Fruit fly (Drosophila melanogaster): Measurements from ENCODE around the gene CG13731.

The CG13731 gene

DNA sequence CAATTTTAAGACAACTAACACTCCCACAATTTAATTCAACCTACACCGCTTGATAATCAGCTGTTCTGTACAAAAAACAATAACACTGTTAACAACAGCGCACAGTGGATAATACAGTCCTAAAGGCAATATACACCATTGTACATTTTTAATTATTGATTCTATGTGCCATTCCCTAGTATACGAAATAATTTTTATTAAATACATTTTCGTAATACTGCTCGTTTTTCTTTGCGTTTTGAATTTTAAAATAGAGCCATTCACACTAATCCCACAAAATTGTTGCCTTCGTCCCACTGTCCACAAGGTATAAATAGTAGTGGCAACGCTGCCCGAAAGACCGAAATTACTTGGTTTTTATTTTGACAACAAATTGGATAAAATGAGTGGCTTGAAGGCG is 44.8 kb upstream of the CG13731 start, which contains the start of the genes Coq4 and CG32176 (continued):
- peak; percentile 97 for TF ChIP-seq Oaz (GFP tag; IDR thresholded peaks at IDR 0.05)
- peak; percentile 96 for TF ChIP-seq cato (GFP tag; optimal IDR thresholded peaks at IDR 0.05; ENCODE audit: borderline replicate concordance)
- peak; percentile 99 for TF ChIP-seq Mad (GFP tag; optimal IDR thresholded peaks at IDR 0.05)
- peak; percentile 98 for TF ChIP-seq B-H2 (GFP tag; optimal IDR thresholded peaks at IDR 0.05)
- TF ChIP-seq CG3065 (GFP tag; optimal IDR thresholded peaks at IDR 0.05): peak; percentile 96
- peak; percentile 81 for TF ChIP-seq Deaf1 (tag; optimal IDR thresholded peaks at IDR 0.05)
- peak; percentile 97 for TF ChIP-seq dmrt11E (tag; optimal IDR thresholded peaks at IDR 0.05)
- TF ChIP-seq CG9876 (GFP tag; optimal IDR thresholded peaks at IDR 0.05): peak; percentile 97
- peak; percentile 97 for TF ChIP-seq CG33213 (GFP tag; optimal IDR thresholded peaks at IDR 0.05)
- peak; percentile 99 for TF ChIP-seq Abd-B (GFP tag; optimal IDR thresholded peaks at IDR 0.05)
- peak; percentile 62 for TF ChIP-seq bigmax (GFP tag; optimal IDR thresholded peaks at IDR 0.05)
- peak; percentile 98 for TF ChIP-seq CG32772 (GFP tag; IDR thresholded peaks at IDR 0.05)
- peak; percentile 93 for TF ChIP-seq psq (GFP tag; optimal IDR thresholded peaks at IDR 0.05)
- no peak for TF ChIP-seq fru (optimal IDR thresholded peaks at IDR 0.05)
- peak; percentile 99 for TF ChIP-seq slbo (GFP tag; IDR thresholded peaks at IDR 0.05)
- TF ChIP-seq CG12744 (GFP tag; optimal IDR thresholded peaks at IDR 0.05): peak; percentile 98
- TF ChIP-seq al (GFP tag; IDR thresholded peaks at IDR 0.05): peak; percentile 97
- no peak for TF ChIP-seq CG1832 (GFP tag; optimal IDR thresholded peaks at IDR 0.05)
- TF ChIP-seq dm (GFP tag; optimal IDR thresholded peaks at IDR 0.05): peak; percentile 96
- TF ChIP-seq lilli (GFP tag; optimal IDR thresholded peaks at IDR 0.05): peak; percentile 100
- TF ChIP-seq C15 (GFP tag; IDR thresholded peaks at IDR 0.05): peak; percentile 97
- TF ChIP-seq Six4 (GFP tag; optimal IDR thresholded peaks at IDR 0.05): peak; percentile 98
- peak; percentile 97 for TF ChIP-seq tup (GFP tag; optimal IDR thresholded peaks at IDR 0.05)
- TF ChIP-seq croc (GFP tag; conservative IDR thresholded peaks at IDR 0.05): peak; percentile 95
- TF ChIP-seq CG16863 (GFP tag; optimal IDR thresholded peaks at IDR 0.05): peak; percentile 98
- TF ChIP-seq lmd (GFP tag; IDR thresholded peaks at IDR 0.05): peak; percentile 98
- peak; percentile 92 for TF ChIP-seq CG10431 (GFP tag; optimal IDR thresholded peaks at IDR 0.05)
- peak; percentile 97 for TF ChIP-seq HLH3B (GFP tag; IDR thresholded peaks at IDR 0.05)
- TF ChIP-seq Doc3 (GFP tag; IDR thresholded peaks at IDR 0.05; ENCODE audit: partially characterized antibody): no peak
- peak; percentile 98 for TF ChIP-seq lab (GFP tag; optimal IDR thresholded peaks at IDR 0.05)
- TF ChIP-seq CG3163 (GFP tag; optimal IDR thresholded peaks at IDR 0.05): peak; percentile 88
- TF ChIP-seq CG5953 (GFP tag; IDR thresholded peaks at IDR 0.05): peak; percentile 96
- TF ChIP-seq corto (GFP tag; optimal IDR thresholded peaks at IDR 0.05): peak; percentile 90
- peak; percentile 99 for TF ChIP-seq mam (GFP tag; optimal IDR thresholded peaks at IDR 0.05)
- TF ChIP-seq ttk (GFP tag; IDR thresholded peaks at IDR 0.05): peak; percentile 97
- TF ChIP-seq dysf (GFP tag; IDR thresholded peaks at IDR 0.05): peak; percentile 98
- peak; percentile 95 for TF ChIP-seq Ets97D (GFP tag; optimal IDR thresholded peaks at IDR 0.05)
- TF ChIP-seq CG15479 (GFP tag; optimal IDR thresholded peaks at IDR 0.05): peak; percentile 7
- TF ChIP-seq CG17612 (GFP tag; IDR thresholded peaks at IDR 0.05): peak; percentile 94
- TF ChIP-seq prd (optimal IDR thresholded peaks at IDR 0.05): no peak
- TF ChIP-seq prd (GFP tag; IDR thresholded peaks at IDR 0.05): peak; percentile 99
- TF ChIP-seq CG9437 (GFP tag; optimal IDR thresholded peaks at IDR 0.05): peak; percentile 88
- TF ChIP-seq CG6689 (GFP tag; IDR thresholded peaks at IDR 0.05): peak; percentile 96
- TF ChIP-seq hkb (optimal IDR thresholded peaks at IDR 0.05): peak; percentile 46
- peak; percentile 97 for TF ChIP-seq hkb (GFP tag; IDR thresholded peaks at IDR 0.05)
- peak; percentile 96 for TF ChIP-seq CG13123 (GFP tag; optimal IDR thresholded peaks at IDR 0.05)
- peak; percentile 49 for TF ChIP-seq pfk (GFP tag; optimal IDR thresholded peaks at IDR 0.05)
- TF ChIP-seq CG3281 (GFP tag; optimal IDR thresholded peaks at IDR 0.05): peak; percentile 97
- peak; percentile 99 for TF ChIP-seq sisA (GFP tag; IDR thresholded peaks at IDR 0.05)
- TF ChIP-seq tap (tag; optimal IDR thresholded peaks at IDR 0.05): peak; percentile 97
- TF ChIP-seq oc (tag; optimal IDR thresholded peaks at IDR 0.05): peak; percentile 98
- peak; percentile 88 for TF ChIP-seq Myb (GFP tag; optimal IDR thresholded peaks at IDR 0.05)
- peak; percentile 86 for TF ChIP-seq CG30020 (tag; optimal IDR thresholded peaks at IDR 0.05)
